Fruit fly (Drosophila melanogaster) whole organism, prepupa: ENCODE results near the gene CG2767.

Source experiments
- Blimp-1 ChIP-seq: fragments of 200-800 bp; sonication (Bioruptor generic); optimal IDR thresholded peaks from 3 replicates; lab custom pipeline; 2017; ENCODE audit warnings: missing biosample characterization, missing genetic modification characterization, mild to moderate bottlenecking, moderate library complexity, missing genetic modification reagents
- CG10631 ChIP-seq: fragments of 200-800 bp; sonication (Bioruptor generic); optimal IDR thresholded peaks from 2 replicates; lab custom pipeline; 2016; ENCODE audit warnings: missing biosample characterization, missing genetic modification characterization
- CG11762 ChIP-seq: fragments of 200-800 bp; sonication (Bioruptor generic); optimal IDR thresholded peaks from 3 replicates; lab custom pipeline; 2016; ENCODE audit warnings: missing biosample characterization, missing genetic modification characterization; ENCODE audit not compliant: insufficient read depth
- CG11902 ChIP-seq: fragments of 200-800 bp; sonication (Bioruptor generic); optimal IDR thresholded peaks from 3 replicates; lab custom pipeline; 2016; ENCODE audit warnings: missing biosample characterization, missing genetic modification characterization
- CG15336 ChIP-seq: fragments of 200-800 bp; sonication (Bioruptor generic); IDR thresholded peaks from 2 replicates; pipeline ENCODE4 v1.3.6; 2022; ENCODE audit warnings: missing biosample characterization, missing genetic modification characterization
- CG1621 ChIP-seq: fragments of 200-800 bp; sonication (Bioruptor generic); optimal IDR thresholded peaks from 3 replicates; lab custom pipeline; 2018; ENCODE audit warnings: missing biosample characterization, mild to moderate bottlenecking, missing genetic modification characterization
- CG31627 ChIP-seq: fragments of 200-800 bp; sonication (Bioruptor generic); optimal IDR thresholded peaks from 3 replicates; lab custom pipeline; 2016; ENCODE audit warnings: missing biosample characterization, missing genetic modification characterization
- CG3919 ChIP-seq: fragments of 200-800 bp; sonication (Bioruptor generic); optimal IDR thresholded peaks from 3 replicates; lab custom pipeline; 2016; ENCODE audit warnings: missing biosample characterization, missing genetic modification characterization
- CG4318 ChIP-seq: fragments of 200-800 bp; sonication (Bioruptor generic); optimal IDR thresholded peaks from 3 replicates; lab custom pipeline; 2017; ENCODE audit warnings: missing biosample characterization, mild to moderate bottlenecking, missing genetic modification characterization
- CG6163 ChIP-seq: fragments of 200-800 bp; sonication (Bioruptor generic); IDR thresholded peaks from 3 replicates; pipeline ENCODE4 v1.3.6; 2022; ENCODE audit warnings: missing biosample characterization, missing genetic modification characterization
- CG6792 ChIP-seq: fragments of 200-800 bp; sonication (Bioruptor generic); optimal IDR thresholded peaks from 3 replicates; lab custom pipeline; 2016; ENCODE audit warnings: missing biosample characterization, missing genetic modification characterization
- CG6854 ChIP-seq: fragments of 200-800 bp; sonication (Bioruptor generic); optimal IDR thresholded peaks from 2 replicates; lab custom pipeline; 2017; ENCODE audit warnings: missing biosample characterization, mild to moderate bottlenecking, missing genetic modification characterization
- CG8119 ChIP-seq: fragments of 200-800 bp; sonication (Bioruptor generic); IDR thresholded peaks from 3 replicates; pipeline ENCODE4 v1.3.6; 2022; ENCODE audit warnings: missing biosample characterization, missing genetic modification characterization
- CG8319 ChIP-seq: fragments of 200-800 bp; sonication (Bioruptor generic); optimal IDR thresholded peaks from 3 replicates; lab custom pipeline; 2016; ENCODE audit warnings: missing biosample characterization, missing genetic modification characterization
- CG8632 ChIP-seq: fragments of 200-800 bp; sonication (Bioruptor generic); optimal IDR thresholded peaks from 3 replicates; lab custom pipeline; 2016; ENCODE audit warnings: missing biosample characterization, missing genetic modification characterization
- CG9139 ChIP-seq: fragments of 200-800 bp; sonication (Bioruptor generic); optimal IDR thresholded peaks from 3 replicates; lab custom pipeline; 2017; ENCODE audit warnings: missing biosample characterization, mild to moderate bottlenecking, missing genetic modification characterization
- Eip78C ChIP-seq: fragments of 200-800 bp; sonication (Bioruptor generic); peaks from one replicate; lab custom pipeline; 2016; ENCODE audit warnings: missing biosample characterization, missing genetic modification characterization
- Ets21C ChIP-seq: fragments of 200-800 bp; sonication (Bioruptor generic); optimal IDR thresholded peaks from 3 replicates; lab custom pipeline; 2016; ENCODE audit warnings: missing biosample characterization, missing genetic modification characterization
- Ets96B ChIP-seq: fragments of 200-800 bp; optimal IDR thresholded peaks from 2 replicates; lab custom pipeline; 2019; ENCODE audit warnings: missing biosample characterization, mild to moderate bottlenecking, missing genetic modification characterization, moderate library complexity
- Gug ChIP-seq: fragments of 200-800 bp; sonication (Bioruptor generic); IDR thresholded peaks from 2 replicates; pipeline ENCODE4 v1.3.6; 2022; ENCODE audit warnings: missing biosample characterization, missing genetic modification characterization
- Hr39 ChIP-seq: fragments of 200-800 bp; sonication (Bioruptor generic); optimal IDR thresholded peaks from 2 replicates; lab custom pipeline; 2016; ENCODE audit warnings: missing biosample characterization, missing genetic modification characterization
- Hr4 ChIP-seq: fragments of 200-800 bp; sonication (Bioruptor generic); optimal IDR thresholded peaks from 3 replicates; lab custom pipeline; 2016; ENCODE audit warnings: missing biosample characterization, missing genetic modification characterization
- OdsH ChIP-seq: fragments of 200-800 bp; sonication (Bioruptor generic); optimal IDR thresholded peaks from 3 replicates; lab custom pipeline; 2016; ENCODE audit warnings: missing biosample characterization, missing genetic modification characterization
- Smox ChIP-seq: fragments of 200-800 bp; sonication (Bioruptor generic); optimal IDR thresholded peaks from 3 replicates; lab custom pipeline; 2016; ENCODE audit warnings: missing biosample characterization, missing genetic modification characterization
- Sox102F ChIP-seq: fragments of 200-800 bp; sonication (Bioruptor generic); optimal IDR thresholded peaks from 2 replicates; lab custom pipeline; 2016; ENCODE audit warnings: missing biosample characterization, mild to moderate bottlenecking, missing genetic modification characterization
- Sox14 ChIP-seq: fragments of 200-800 bp; sonication (Bioruptor generic); optimal IDR thresholded peaks from 3 replicates; lab custom pipeline; 2016; ENCODE audit warnings: missing biosample characterization, missing genetic modification characterization
- achi ChIP-seq: fragments of 200-800 bp; sonication (Bioruptor generic); optimal IDR thresholded peaks from 3 replicates; lab custom pipeline; 2016; ENCODE audit warnings: missing biosample characterization, missing genetic modification characterization
- dac ChIP-seq: fragments of 200-800 bp; sonication (Bioruptor generic); optimal IDR thresholded peaks from 2 replicates; lab custom pipeline; 2017; ENCODE audit warnings: missing biosample characterization, mild to moderate bottlenecking, missing genetic modification characterization
- dsx ChIP-seq: fragments of 200-800 bp; optimal IDR thresholded peaks from 3 replicates; lab custom pipeline; 2019; ENCODE audit warnings: missing biosample characterization, mild to moderate bottlenecking, missing genetic modification characterization, moderate library complexity; ENCODE audit not compliant: poor library complexity, severe bottlenecking
- eg ChIP-seq: fragments of 200-800 bp; sonication (Bioruptor generic); IDR thresholded peaks from 3 replicates; pipeline ENCODE4 v1.3.6; 2022; ENCODE audit warnings: missing biosample characterization, missing genetic modification characterization
- esn ChIP-seq: fragments of 200-800 bp; sonication (Bioruptor generic); optimal IDR thresholded peaks from 2 replicates; lab custom pipeline; 2016; ENCODE audit warnings: missing biosample characterization, mild to moderate bottlenecking, missing genetic modification characterization, moderate library complexity
- fd59A ChIP-seq: fragments of 200-800 bp; sonication (Bioruptor generic); optimal IDR thresholded peaks from 2 replicates; lab custom pipeline; 2017; ENCODE audit warnings: missing biosample characterization, mild to moderate bottlenecking, missing genetic modification characterization, missing genetic modification reagents
- fkh ChIP-seq: fragments of 200-800 bp; sonication (Bioruptor generic); optimal IDR thresholded peaks from 3 replicates; lab custom pipeline; 2017; ENCODE audit warnings: missing biosample characterization, mild to moderate bottlenecking, missing genetic modification characterization, moderate library complexity
- lz ChIP-seq: fragments of 200-800 bp; sonication (Bioruptor generic); optimal IDR thresholded peaks from 3 replicates; lab custom pipeline; 2016; ENCODE audit warnings: missing biosample characterization, missing genetic modification characterization
- spab ChIP-seq: fragments of 200-800 bp; sonication (Bioruptor generic); optimal IDR thresholded peaks from 2 replicates; lab custom pipeline; 2017; ENCODE audit warnings: missing biosample characterization, mild to moderate bottlenecking, missing genetic modification characterization, missing genetic modification reagents
- ss ChIP-seq, 2 experiments: fragments of 200-800 bp; sonication (Bioruptor generic); optimal IDR thresholded peaks; 2 replicates in 1 of 2; 3 replicates in 1 of 2; lab custom pipeline; 2017 to 2018; ENCODE audit warnings: mild to moderate bottlenecking in 2 of 2, missing biosample characterization in 2 of 2, missing genetic modification characterization in 2 of 2, moderate library complexity in 1 of 2
- svp ChIP-seq: fragments of 200-800 bp; sonication (Bioruptor generic); peaks from one replicate; lab custom pipeline; 2016; ENCODE audit warnings: missing biosample characterization, missing genetic modification characterization
- topi ChIP-seq: fragments of 200-800 bp; sonication (Bioruptor generic); optimal IDR thresholded peaks from 3 replicates; lab custom pipeline; 2016; ENCODE audit warnings: missing biosample characterization, missing genetic modification characterization
- vri ChIP-seq: fragments of 200-800 bp; sonication (Bioruptor generic); optimal IDR thresholded peaks from 3 replicates; lab custom pipeline; 2016; ENCODE audit warnings: missing biosample characterization, mild to moderate bottlenecking, missing genetic modification characterization

The CG2767 gene

dm6 chr3R:7966544-7967264, 41.2 kb downstream of the CG2767 start (continued):
- TF ChIP-seq Ets96B (no peak), CG11902 (GFP tag; lab: Kevin White, UChicago) (no peak), fd59A (GFP tag; lab: Kevin White, UChicago) (peak; percentile 4), OdsH (GFP tag; lab: Kevin White, UChicago) (no peak), Smox (GFP tag; lab: Kevin White, UChicago) (no peak), CG31627 (GFP tag; lab: Kevin White, UChicago) (no peak), Blimp-1 (GFP tag; lab: Kevin White, UChicago) (peak; percentile 85), vri (GFP tag; lab: Kevin White, UChicago) (peak; percentile 59)

- TF ChIP-seq esn (no peak), dsx (GFP tag; lab: Kevin White, UChicago) (peak; percentile 95), topi (GFP tag; lab: Kevin White, UChicago) (no peak), fkh (GFP tag; lab: Kevin White, UChicago) (peak; percentile 38), CG1621 (tag; lab: Kevin White, UChicago) (no peak), CG3919 (GFP tag; lab: Kevin White, UChicago) (no peak), Hr4 (GFP tag; lab: Kevin White, UChicago) (no peak), svp (GFP tag; lab: Kevin White, UChicago) (peak; percentile 55), vri (GFP tag; lab: Kevin White, UChicago) (peak; percentile 30), Gug (GFP tag; lab: Robert Waterston, UW) (no peak), achi (GFP tag; lab: Kevin White, UChicago) (no peak), lz (GFP tag; lab: Kevin White, UChicago) (no peak), Sox14 (GFP tag; lab: Kevin White, UChicago) (no peak)
Measured at dm6 chr3R:7964751-7965319, 43.1 kb downstream of the CG2767 start.

dm6 chr3R:7963495-7964132, 44.3 kb downstream of the CG2767 start:
- TF ChIP-seq esn (no peak), topi (GFP tag; lab: Kevin White, UChicago) (no peak), spab (GFP tag; lab: Kevin White, UChicago) (no peak), Ets21C (GFP tag; lab: Kevin White, UChicago) (no peak), CG6163 (GFP tag; lab: Robert Waterston, UW) (peak; percentile 60; the same call in 1 of the 3 replicates), Hr39 (no peak), dsx (GFP tag; lab: Kevin White, UChicago) (peak; percentile 77), ss (GFP tag; optimal IDR thresholded peaks at IDR 0.05; lab: Kevin White, UChicago) (peak in 1 of 2 experiments; percentile 46), Eip78C (GFP tag; lab: Kevin White, UChicago) (peak; percentile 69)

- TF ChIP-seq CG1621 (tag; lab: Kevin White, UChicago) (no peak), CG6854 (GFP tag; lab: Kevin White, UChicago) (no peak), CG15336 (GFP tag; lab: Robert Waterston, UW) (peak; percentile 44; the same call in 1 of the 2 replicates), CG9139 (GFP tag; lab: Kevin White, UChicago) (peak; percentile 40), fd59A (GFP tag; lab: Kevin White, UChicago) (peak; percentile 72), CG6792 (peak; percentile 53), svp (GFP tag; lab: Kevin White, UChicago) (peak; percentile 79), Hr4 (GFP tag; lab: Kevin White, UChicago) (peak; percentile 64), CG8632 (GFP tag; lab: Kevin White, UChicago) (peak; percentile 46), CG10631 (GFP tag; lab: Kevin White, UChicago) (peak; percentile 77), CG11762 (peak; percentile 53), Hr39 (peak; percentile 51), CG11902 (GFP tag; lab: Kevin White, UChicago) (peak; percentile 38), CG8119 (GFP tag; lab: Robert Waterston, UW) (peak; percentile 48; the same call in 2 of the 3 replicates), CG4318 (GFP tag; lab: Kevin White, UChicago) (peak; percentile 85), dac (GFP tag; lab: Kevin White, UChicago) (peak; percentile 61), Ets96B (peak; percentile 71), esn (peak; percentile 77), eg (GFP tag; lab: Robert Waterston, UW) (peak; percentile 56), Sox102F (GFP tag; lab: Kevin White, UChicago) (peak; percentile 28), CG8319 (peak; percentile 29), dsx (GFP tag; lab: Kevin White, UChicago) (peak; percentile 81)
Measured at dm6 chr3R:7962778-7963494, 45.0 kb downstream of the CG2767 start.
